Worm (Caenorhabditis elegans) whole organism, L1 larva: Measurements from ENCODE around the gene srx-98.

ENCODE experiments used
- C04F5.9 ChIP-seq: sonication (generic microtip); optimal IDR thresholded peaks from 2 replicates; lab custom pipeline; 2016; ENCODE audit warnings: missing genetic modification characterization, missing compliant biosample characterization
- C16A3.4 ChIP-seq: fragments of 150-350 bp; optimal IDR thresholded peaks from 2 replicates; lab custom pipeline; 2014; ENCODE audit warnings: missing biosample characterization, missing genetic modification characterization
- C34B4.2 ChIP-seq: sonication (generic microtip); optimal IDR thresholded peaks from 2 replicates; lab custom pipeline; 2017; ENCODE audit warnings: mild to moderate bottlenecking, missing genetic modification characterization, missing compliant biosample characterization
- Y116A8C.19 ChIP-seq: sonication (generic microtip); optimal IDR thresholded peaks from 2 replicates; lab custom pipeline; 2016; ENCODE audit warnings: missing compliant biosample characterization, missing genetic modification characterization, borderline replicate concordance
- alr-1 ChIP-seq: fragments of 200-800 bp; sonication (Bioruptor generic); optimal IDR thresholded peaks from 2 replicates; lab custom pipeline; 2018; ENCODE audit warnings: borderline replicate concordance, mild to moderate bottlenecking, missing genetic modification characterization, missing compliant biosample characterization
- ceh-63 ChIP-seq: fragments of 200-800 bp; sonication (Bioruptor generic); optimal IDR thresholded peaks from 2 replicates; lab custom pipeline; 2018; ENCODE audit warnings: mild to moderate bottlenecking, missing genetic modification characterization, missing compliant biosample characterization
- ceh-82 ChIP-seq, 3 experiments: fragments of 150-350 bp in 1 of 3; sonication (generic microtip) in 2 of 3; optimal IDR thresholded peaks; 2 replicates each; lab custom pipeline; 2014 to 2017; ENCODE audit warnings: missing biosample characterization in 3 of 3, missing genetic modification characterization in 3 of 3
- ceh-90 ChIP-seq: sonication (generic microtip); optimal IDR thresholded peaks from 2 replicates; lab custom pipeline; 2016; ENCODE audit warnings: missing genetic modification characterization, missing compliant biosample characterization
- ces-1 ChIP-seq: fragments of 150-350 bp; optimal IDR thresholded peaks from 2 replicates; lab custom pipeline; 2014; ENCODE audit warnings: missing biosample characterization, missing genetic modification reagents, missing genetic modification characterization
- dsc-1 ChIP-seq: sonication (generic microtip); optimal IDR thresholded peaks from 2 replicates; lab custom pipeline; 2016; ENCODE audit warnings: mild to moderate bottlenecking, missing genetic modification characterization, missing compliant biosample characterization
- efl-1 ChIP-seq, 4 experiments: fragments of 150-350 bp; optimal IDR thresholded peaks in 3 of 4; peaks in 1 of 4; 1 replicate in 1 of 4; 2 replicates in 3 of 4; lab custom pipeline; 2014; ENCODE audit warnings: missing biosample characterization in 2 of 4, missing genetic modification characterization in 2 of 4, missing genetic modification reagents in 2 of 4
- egl-13 ChIP-seq: sonication (generic microtip); optimal IDR thresholded peaks from 2 replicates; lab custom pipeline; 2016; ENCODE audit warnings: missing genotype, missing genetic modification reagents, missing genetic modification characterization, missing compliant biosample characterization
- egl-27 ChIP-seq, 2 experiments: fragments of 150-350 bp in 1 of 2; sonication (generic microtip); optimal IDR thresholded peaks; 3 replicates each; lab custom pipeline; 2017 to 2018; ENCODE audit warnings: missing biosample characterization in 2 of 2, missing genetic modification characterization in 2 of 2, missing genetic modification reagents in 2 of 2
- elt-3 ChIP-seq, 6 experiments: fragments of 150-350 bp in 1 of 6; sonication (generic microtip); optimal IDR thresholded peaks; 2 replicates each; lab custom pipeline; 2017 to 2018; ENCODE audit warnings: missing biosample characterization in 6 of 6, missing genetic modification characterization in 6 of 6, inconsistent platforms in 1 of 6
- fkh-8 ChIP-seq: sonication (generic microtip); optimal IDR thresholded peaks from 2 replicates; lab custom pipeline; 2016; ENCODE audit warnings: mild to moderate bottlenecking, missing genetic modification characterization, missing compliant biosample characterization
- hlh-17 ChIP-seq: fragments of 200-800 bp; sonication (Bioruptor generic); optimal IDR thresholded peaks from 2 replicates; lab custom pipeline; 2018; ENCODE audit warnings: missing genetic modification characterization, mild to moderate bottlenecking, missing compliant biosample characterization, moderate library complexity, borderline replicate concordance
- hlh-4 ChIP-seq: sonication (generic microtip); optimal IDR thresholded peaks from 2 replicates; lab custom pipeline; 2016; ENCODE audit warnings: mild to moderate bottlenecking, missing genetic modification characterization, missing compliant biosample characterization
- hpl-2 ChIP-seq: fragments of 150-350 bp; optimal IDR thresholded peaks from 2 replicates; lab custom pipeline; 2014; ENCODE audit warnings: missing biosample characterization, missing genetic modification reagents, missing genetic modification characterization
- lin-13 ChIP-seq: fragments of 150-350 bp; optimal IDR thresholded peaks from 2 replicates; lab custom pipeline; 2014; ENCODE audit warnings: missing biosample characterization, missing genetic modification reagents, missing genetic modification characterization
- lin-14 ChIP-seq: fragments of 200-800 bp; sonication (Bioruptor generic); optimal IDR thresholded peaks from 2 replicates; lab custom pipeline; 2018; ENCODE audit warnings: mild to moderate bottlenecking, missing genetic modification characterization, moderate library complexity, missing compliant biosample characterization
- lin-15B ChIP-seq: fragments of 150-350 bp; sonication (generic microtip); optimal IDR thresholded peaks from 3 replicates; lab custom pipeline; 2014; ENCODE audit warnings: missing biosample characterization, missing genetic modification characterization
- lin-39 ChIP-seq: fragments of 150-350 bp; optimal IDR thresholded peaks from 2 replicates; lab custom pipeline; 2014; ENCODE audit warnings: missing biosample characterization, missing genetic modification reagents, missing genetic modification characterization
- lsy-2 ChIP-seq, 2 experiments: fragments of 150-350 bp; optimal IDR thresholded peaks; 2 replicates each; lab custom pipeline; 2014; ENCODE audit warnings: missing biosample characterization in 2 of 2, missing genetic modification characterization in 2 of 2
- mab-9 ChIP-seq: fragments of 200-800 bp; sonication (Bioruptor generic); IDR thresholded peaks from 2 replicates; pipeline ENCODE4 v1.3.6; 2022; ENCODE audit warnings: missing genetic modification reagents, missing genetic modification characterization, missing compliant biosample characterization
- mdl-1 ChIP-seq, 2 experiments: fragments of 150-350 bp; optimal IDR thresholded peaks; 2 replicates each; lab custom pipeline; 2014 to 2017; ENCODE audit warnings: missing biosample characterization in 2 of 2, missing genetic modification characterization in 2 of 2, inconsistent platforms in 1 of 2
- nhr-11 ChIP-seq: fragments of 150-350 bp; optimal IDR thresholded peaks from 2 replicates; lab custom pipeline; 2014; ENCODE audit warnings: missing biosample characterization, missing genetic modification characterization
- nhr-19 ChIP-seq: fragments of 200-800 bp; sonication (Bioruptor generic); conservative IDR thresholded peaks from 2 replicates; pipeline ENCODE4 v1.3.6; 2022; ENCODE audit warnings: missing genetic modification characterization, missing compliant biosample characterization
- nhr-28 ChIP-seq: fragments of 150-350 bp; optimal IDR thresholded peaks from 2 replicates; lab custom pipeline; 2014; ENCODE audit warnings: missing biosample characterization, missing genetic modification characterization
- nhr-47 ChIP-seq: sonication (generic microtip); optimal IDR thresholded peaks from 2 replicates; lab custom pipeline; 2016; ENCODE audit warnings: mild to moderate bottlenecking, missing genetic modification characterization, moderate library complexity, missing compliant biosample characterization
- nhr-84 ChIP-seq: sonication (generic microtip); optimal IDR thresholded peaks from 2 replicates; lab custom pipeline; 2017; ENCODE audit warnings: missing biosample characterization, missing genetic modification characterization
- pag-3 ChIP-seq: sonication (generic microtip); optimal IDR thresholded peaks from 2 replicates; lab custom pipeline; 2017; ENCODE audit warnings: missing genetic modification characterization, mild to moderate bottlenecking, missing compliant biosample characterization, antibody characterized with exemption, borderline replicate concordance; ENCODE audit not compliant: insufficient read depth
- pqm-1 ChIP-seq: sonication (generic microtip); optimal IDR thresholded peaks from 3 replicates; lab custom pipeline; 2017; ENCODE audit warnings: missing biosample characterization, missing genetic modification characterization
- skn-1 ChIP-seq: fragments of 150-350 bp; optimal IDR thresholded peaks from 2 replicates; lab custom pipeline; 2014; ENCODE audit warnings: missing biosample characterization, missing genetic modification characterization
- snu-23 ChIP-seq: sonication (generic microtip); optimal IDR thresholded peaks from 2 replicates; lab custom pipeline; 2016; ENCODE audit warnings: missing genetic modification characterization, missing compliant biosample characterization
- sptf-1 ChIP-seq: fragments of 150-350 bp; optimal IDR thresholded peaks from 2 replicates; lab custom pipeline; 2014; ENCODE audit warnings: missing biosample characterization, missing genetic modification characterization
- swsn-7 ChIP-seq: sonication (generic microtip); optimal IDR thresholded peaks from 2 replicates; lab custom pipeline; 2016; ENCODE audit warnings: missing genetic modification characterization, missing compliant biosample characterization
- tbx-2 ChIP-seq: sonication (generic microtip); optimal IDR thresholded peaks from 2 replicates; lab custom pipeline; 2016; ENCODE audit warnings: missing genetic modification characterization, missing compliant biosample characterization
- unc-30 ChIP-seq: sonication (generic microtip); optimal IDR thresholded peaks from 2 replicates; lab custom pipeline; 2017; ENCODE audit warnings: missing biosample characterization, missing genetic modification characterization
- unc-86 ChIP-seq: sonication (generic microtip); optimal IDR thresholded peaks from 2 replicates; lab custom pipeline; 2016; ENCODE audit warnings: missing genetic modification characterization, missing compliant biosample characterization
- zip-4 ChIP-seq: fragments of 200-800 bp; sonication (Bioruptor generic); optimal IDR thresholded peaks from 2 replicates; lab custom pipeline; 2018; ENCODE audit warnings: mild to moderate bottlenecking, missing genetic modification characterization, moderate library complexity, missing compliant biosample characterization

srx-98 gene

ce11 chrII:3694664-3695063, 23.8 kb upstream of the srx-98 start, which contains the start of gene srx-102:
Gene srx-102, minus strand, starts transcription at chrII:3694764.
- TF ChIP-seq ceh-90 (tag; lab: Kevin White, UChicago) (no peak), nhr-19 (GFP tag; lab: Robert Waterston, UW) (no peak), tbx-2 (tag; lab: Kevin White, UChicago) (no peak), ceh-82 (tag; optimal IDR thresholded peaks at IDR 0.05; lab: Kevin White, UChicago) (no peak), unc-30 (no peak), hpl-2 (GFP tag; lab: Kevin White, UChicago) (no peak), C16A3.4 (tag; lab: Kevin White, UChicago) (no peak), unc-86 (tag; lab: Kevin White, UChicago) (no peak), fkh-8 (tag; lab: Kevin White, UChicago) (no peak), nhr-84 (no peak)
- TF ChIP-seq, all 84 proteins: peak for 0

DNA sequence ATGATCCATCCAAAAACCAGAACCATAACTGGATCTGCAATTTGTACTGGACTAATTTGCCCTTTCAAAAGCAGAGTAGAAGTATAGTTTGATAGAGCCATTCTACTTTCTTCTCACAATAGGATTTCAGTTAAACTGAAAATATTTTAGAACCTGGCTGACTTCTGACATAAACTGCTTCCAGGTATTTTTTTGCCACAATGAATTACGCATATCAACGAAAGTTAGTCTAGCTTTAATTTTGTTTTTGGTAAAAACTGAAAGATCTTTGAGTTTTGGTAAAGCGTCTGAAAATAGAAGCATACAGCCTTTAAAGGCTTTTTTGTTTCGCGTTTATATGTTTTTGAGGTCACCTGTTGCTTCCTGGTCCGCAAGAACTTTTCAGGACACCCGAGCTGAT, 19.8 kb upstream of the srx-98 start, which contains the start of gene srx-101:
TSS of gene srx-101 (minus strand) at position 101 of the 400 bp plus-strand sequence.
- no peak for TF ChIP-seq ceh-63 (GFP tag; lab: Kevin White, UChicago)
- no peak for TF ChIP-seq alr-1
- TF ChIP-seq swsn-7 (tag; lab: Kevin White, UChicago): no peak
- no peak for TF ChIP-seq lin-39 (tag; lab: Kevin White, UChicago)
- TF ChIP-seq, all 84 proteins: peak for 0

ce11 chrII:3688333-3688732, 17.5 kb upstream of the srx-98 start, which contains the start of gene ifas-1:
Gene ifas-1, minus strand, starts transcription at chrII:3688719.
- TF ChIP-seq C04F5.9 (tag; lab: Kevin White, UChicago) (no peak), lin-14 (GFP tag; lab: Kevin White, UChicago) (no peak), egl-13 (tag; lab: Kevin White, UChicago) (no peak), Y116A8C.19 (tag; lab: Kevin White, UChicago) (no peak), nhr-11 (no peak), elt-3 (tag; optimal IDR thresholded peaks at IDR 0.05; lab: Kevin White, UChicago) (no peak), mab-9 (GFP tag; lab: Robert Waterston, UW) (no peak), ces-1 (no peak), efl-1 (optimal IDR thresholded peaks at IDR 0.05; lab: Kevin White, UChicago) (no peak), efl-1 (GFP tag; optimal IDR thresholded peaks at IDR 0.05 in 1 of 2; lab: Kevin White, UChicago) (no peak)

ce11 chrII:3684487-3685067, 13.7 kb upstream of the srx-98 start:
- TF ChIP-seq efl-1 (optimal IDR thresholded peaks at IDR 0.05; lab: Kevin White, UChicago) (no peak), efl-1 (GFP tag; optimal IDR thresholded peaks at IDR 0.05 in 1 of 2; lab: Kevin White, UChicago) (peak in 1 of 2 experiments; percentile 78), snu-23 (GFP tag; lab: Kevin White, UChicago) (no peak), nhr-28 (tag; lab: Kevin White, UChicago) (no peak), skn-1 (tag; lab: Kevin White, UChicago) (peak; percentile 17), C34B4.2 (no peak), zip-4 (GFP tag; lab: Kevin White, UChicago) (peak; percentile 47)
- TF ChIP-seq, all 84 proteins: peak for 3

DNA sequence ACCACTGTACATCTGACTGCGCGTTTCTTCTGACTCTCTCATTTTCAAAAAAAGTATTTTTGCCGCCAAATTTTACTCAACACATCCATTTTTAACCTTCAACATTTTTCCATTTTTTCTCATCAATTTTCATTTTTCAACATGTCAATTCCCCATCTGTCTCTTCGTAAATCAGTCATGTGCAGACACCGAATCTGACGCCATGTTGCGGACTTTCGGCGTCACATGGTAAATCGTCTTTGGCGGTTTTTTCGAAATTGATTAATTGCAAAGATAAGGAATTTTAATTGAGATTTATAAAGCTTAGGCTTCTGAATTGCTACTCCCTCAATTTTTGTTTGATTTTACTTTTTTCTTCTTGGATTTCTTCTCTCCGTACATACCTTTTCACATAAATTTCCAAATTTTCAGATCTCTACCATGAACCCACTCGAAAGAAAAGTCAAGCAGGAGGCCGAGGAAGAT, 11.9 kb upstream of the srx-98 start, which contains the start of gene F19B10.1:
TSS of gene F19B10.1 (plus strand) at position 415 of the 465 bp plus-strand sequence.
- TF ChIP-seq sptf-1 (no peak), fkh-8 (tag; lab: Kevin White, UChicago) (no peak), ceh-90 (tag; lab: Kevin White, UChicago) (no peak), pag-3 (peak; percentile 20), lsy-2 (tag; optimal IDR thresholded peaks at IDR 0.05; lab: Kevin White, UChicago) (peak; percentile 86 to 87), pqm-1 (tag; lab: Kevin White, UChicago) (no peak), egl-27 (tag; optimal IDR thresholded peaks at IDR 0.05; lab: Kevin White, UChicago) (no peak), lin-13 (peak; percentile 72), C16A3.4 (tag; lab: Kevin White, UChicago) (peak; percentile 86), skn-1 (tag; lab: Kevin White, UChicago) (peak; percentile 67), alr-1 (no peak), lin-39 (tag; lab: Kevin White, UChicago) (peak; percentile 73), dsc-1 (tag; lab: Kevin White, UChicago) (peak; percentile 60), egl-13 (tag; lab: Kevin White, UChicago) (no peak), lin-15B (tag; lab: Kevin White, UChicago) (peak; percentile 52), nhr-47 (peak; percentile 76), tbx-2 (tag; lab: Kevin White, UChicago) (peak; percentile 73), hlh-17 (no peak), mdl-1 (tag; optimal IDR thresholded peaks at IDR 0.05; lab: Kevin White, UChicago) (peak in 1 of 2 experiments; percentile 93), Y116A8C.19 (tag; lab: Kevin White, UChicago) (no peak), hpl-2 (GFP tag; lab: Kevin White, UChicago) (no peak), lin-14 (GFP tag; lab: Kevin White, UChicago) (peak; percentile 86), hlh-4 (tag; lab: Kevin White, UChicago) (no peak)
